Worm (Caenorhabditis elegans) whole organism, midembryonic: ENCODE data around the gene fbxb-18.

Experiments
- T22C8.4 ChIP-seq: fragments of 200-800 bp; sonication (Bioruptor generic); IDR thresholded peaks from 2 replicates; pipeline ENCODE4 v1.3.6; 2022; ENCODE audit warnings: missing genetic modification characterization, missing compliant biosample characterization
- flt-1 ChIP-seq: fragments of 200-800 bp; sonication (Bioruptor generic); IDR thresholded peaks from 2 replicates; pipeline ENCODE4 v1.3.6; 2022; ENCODE audit warnings: missing genetic modification characterization, missing compliant biosample characterization

- TF ChIP-seq T22C8.4, result no peak
- TF ChIP-seq flt-1 (GFP tag; lab: Robert Waterston, UW), result no peak
These were observed 48.2 kb downstream of the fbxb-18 start, which contains the start of gene srh-72 for ce11 chrII:1640496-1640895.
